Fruit fly (Drosophila melanogaster) whole organism, pupa: Measurements from ENCODE around the gene mst.
A peak's percentile ranks its signal among the peaks of the same experiment; 100 is the strongest.

Experiments
- CG10348 ChIP-seq: fragments of 200-800 bp; sonication (Bioruptor generic); IDR thresholded peaks from 2 replicates; pipeline ENCODE4 v1.3.6; 2022; ENCODE audit warnings: missing biosample characterization, missing genetic modification characterization
- CG13204 ChIP-seq: fragments of 200-800 bp; sonication (Bioruptor generic); optimal IDR thresholded peaks from 2 replicates; lab custom pipeline; 2018; ENCODE audit warnings: missing biosample characterization, mild to moderate bottlenecking, missing genetic modification characterization, moderate library complexity
- CG14655 ChIP-seq: fragments of 200-800 bp; sonication (Bioruptor generic); optimal IDR thresholded peaks from 3 replicates; lab custom pipeline; 2017; ENCODE audit warnings: mild to moderate bottlenecking, missing biosample characterization, missing genetic modification reagents, missing genetic modification characterization
- CG15710 ChIP-seq: fragments of 200-800 bp; sonication (Bioruptor generic); optimal IDR thresholded peaks from 2 replicates; lab custom pipeline; 2018; ENCODE audit warnings: missing biosample characterization, mild to moderate bottlenecking, missing genetic modification characterization, moderate library complexity
- CG32121 ChIP-seq: fragments of 200-800 bp; sonication (Bioruptor generic); IDR thresholded peaks from 2 replicates; pipeline ENCODE4 v1.3.6; 2022; ENCODE audit warnings: missing biosample characterization, missing genetic modification characterization
- CG34367 ChIP-seq: fragments of 200-800 bp; sonication (Bioruptor generic); optimal IDR thresholded peaks from 2 replicates; lab custom pipeline; 2018; ENCODE audit warnings: missing biosample characterization, mild to moderate bottlenecking, missing genetic modification characterization
- CG4496 ChIP-seq: fragments of 200-800 bp; sonication (Bioruptor generic); IDR thresholded peaks from 3 replicates; pipeline ENCODE4 v1.3.6; 2022; ENCODE audit warnings: missing biosample characterization, missing genetic modification characterization
- CG8159 ChIP-seq: fragments of 200-800 bp; sonication (Bioruptor generic); optimal IDR thresholded peaks from 3 replicates; lab custom pipeline; 2018; ENCODE audit warnings: missing biosample characterization, mild to moderate bottlenecking, missing genetic modification characterization, moderate library complexity
- CG8301 ChIP-seq: fragments of 200-800 bp; sonication (Bioruptor generic); optimal IDR thresholded peaks from 2 replicates; lab custom pipeline; 2018; ENCODE audit warnings: missing biosample characterization, mild to moderate bottlenecking, missing genetic modification characterization
- EcR ChIP-seq: fragments of 200-800 bp; sonication (Bioruptor generic); optimal IDR thresholded peaks from 3 replicates; lab custom pipeline; 2019; ENCODE audit warnings: missing biosample characterization, missing genetic modification characterization, mild to moderate bottlenecking, moderate library complexity, missing genetic modification reagents
- Ets98B ChIP-seq: fragments of 200-800 bp; sonication (Bioruptor generic); IDR thresholded peaks from 2 replicates; pipeline ENCODE4 v1.3.6; 2022; ENCODE audit warnings: missing biosample characterization, missing genetic modification characterization
- Pif1A ChIP-seq: fragments of 200-800 bp; sonication (Bioruptor generic); optimal IDR thresholded peaks from 3 replicates; lab custom pipeline; 2016; ENCODE audit warnings: missing biosample characterization, missing genetic modification characterization
- Snoo ChIP-seq: fragments of 200-800 bp; sonication (Bioruptor generic); optimal IDR thresholded peaks from 3 replicates; lab custom pipeline; 2017; ENCODE audit warnings: missing biosample characterization, mild to moderate bottlenecking, missing genetic modification characterization, inconsistent platforms
- fd96Ca ChIP-seq: fragments of 200-800 bp; sonication (Bioruptor generic); IDR thresholded peaks from 3 replicates; pipeline ENCODE4 v1.3.6; 2022; ENCODE audit warnings: missing biosample characterization, missing genetic modification characterization
- gl ChIP-seq: fragments of 200-800 bp; sonication (Bioruptor generic); optimal IDR thresholded peaks from 2 replicates; lab custom pipeline; 2018; ENCODE audit warnings: missing biosample characterization, mild to moderate bottlenecking, missing genetic modification characterization
- rn ChIP-seq: fragments of 200-800 bp; sonication (Bioruptor generic); IDR thresholded peaks from 2 replicates; pipeline ENCODE4 v1.3.6; 2022; ENCODE audit warnings: missing biosample characterization, missing genetic modification characterization

The mst gene

dm6 chrX:21378344-21378882 is 10.4 kb upstream of the mst start:
- TF ChIP-seq EcR (GFP tag; lab: Kevin White, UChicago), result peak; percentile 87
- TF ChIP-seq CG8159 (tag; lab: Kevin White, UChicago), result no peak
- TF ChIP-seq Snoo (tag; lab: Kevin White, UChicago), result no peak
- TF ChIP-seq fd96Ca (GFP tag; lab: Robert Waterston, UW), result no peak
- no peak for TF ChIP-seq CG4496 (GFP tag; lab: Robert Waterston, UW)
- TF ChIP-seq CG32121, result no peak
- TF ChIP-seq Ets98B (GFP tag; lab: Robert Waterston, UW), result no peak
- no peak for TF ChIP-seq CG8301 (tag; lab: Kevin White, UChicago)
- no peak for TF ChIP-seq CG15710

DNA sequence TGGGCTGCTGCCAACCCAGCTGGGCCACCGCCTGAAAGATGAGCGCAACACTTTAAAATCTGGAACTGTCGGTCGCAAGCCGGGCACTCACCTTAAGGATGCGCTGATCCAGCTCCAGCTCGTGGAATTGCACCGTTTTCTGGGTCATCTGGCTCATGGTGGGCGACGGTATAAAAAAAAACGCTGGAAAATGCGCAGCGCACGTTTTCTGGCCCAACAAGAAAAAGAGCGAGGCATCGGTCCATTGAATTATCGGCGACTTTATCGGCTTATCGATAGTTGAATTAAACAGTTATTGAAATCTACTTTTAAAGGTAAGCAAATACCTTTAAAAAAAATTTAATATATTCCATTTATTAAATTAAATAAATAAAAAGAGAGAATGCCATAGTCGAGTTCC is 1.1 kb upstream of the mst start, which contains the start of gene Ddx56:
TSS of gene Ddx56 (minus strand) at position 252 of the 400 bp plus-strand sequence.
- no peak for TF ChIP-seq CG10348 (GFP tag; lab: Robert Waterston, UW)

- TF ChIP-seq Snoo (tag; lab: Kevin White, UChicago) (no peak), Ets98B (GFP tag; lab: Robert Waterston, UW) (no peak), CG34367 (tag; lab: Kevin White, UChicago) (no peak), CG10348 (GFP tag; lab: Robert Waterston, UW) (no peak), CG13204 (GFP tag; lab: Kevin White, UChicago) (no peak), gl (tag; lab: Kevin White, UChicago) (no peak)
Observed at dm6 chrX:21396860-21397459, 8.2 kb downstream of the mst start, which contains the start of gene lcs. Gene lcs (minus strand): TSS chrX:21397316.

DNA sequence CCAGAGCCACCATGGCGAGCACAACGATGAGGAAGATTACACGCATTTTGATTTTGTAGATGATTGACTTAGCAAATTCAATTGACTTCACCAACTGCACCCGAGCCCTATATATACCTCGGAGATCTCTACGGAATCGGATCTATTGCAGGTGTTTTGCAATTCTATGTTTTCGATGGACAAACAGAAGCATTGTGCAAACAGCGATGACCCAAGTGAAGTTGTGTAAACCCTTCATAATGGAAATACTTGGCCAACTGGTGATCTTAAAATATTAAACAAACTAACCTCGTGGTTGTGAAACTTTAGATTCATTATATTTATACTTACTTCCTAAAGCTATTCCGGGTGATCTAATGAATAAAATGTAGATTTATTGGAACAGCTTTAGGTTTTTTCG is 13.9 kb downstream of the mst start, which contains the start of gene whe:
TSS of gene whe (minus strand) at position 101 of the 400 bp plus-strand sequence.
- TF ChIP-seq CG14655 (GFP tag; lab: Kevin White, UChicago), result no peak
- TF ChIP-seq Pif1A (GFP tag; lab: Kevin White, UChicago), result no peak
- no peak for TF ChIP-seq fd96Ca (GFP tag; lab: Robert Waterston, UW)
- TF ChIP-seq EcR (GFP tag; lab: Kevin White, UChicago), result no peak
- TF ChIP-seq CG10348 (GFP tag; lab: Robert Waterston, UW), result no peak
- no peak for TF ChIP-seq CG8159 (tag; lab: Kevin White, UChicago)
- TF ChIP-seq rn (GFP tag; lab: Robert Waterston, UW), result no peak
- no peak for TF ChIP-seq Snoo (tag; lab: Kevin White, UChicago)
- no peak for TF ChIP-seq CG13204 (GFP tag; lab: Kevin White, UChicago)
- no peak for TF ChIP-seq gl (tag; lab: Kevin White, UChicago)
- no peak for TF ChIP-seq CG34367 (tag; lab: Kevin White, UChicago)

DNA sequence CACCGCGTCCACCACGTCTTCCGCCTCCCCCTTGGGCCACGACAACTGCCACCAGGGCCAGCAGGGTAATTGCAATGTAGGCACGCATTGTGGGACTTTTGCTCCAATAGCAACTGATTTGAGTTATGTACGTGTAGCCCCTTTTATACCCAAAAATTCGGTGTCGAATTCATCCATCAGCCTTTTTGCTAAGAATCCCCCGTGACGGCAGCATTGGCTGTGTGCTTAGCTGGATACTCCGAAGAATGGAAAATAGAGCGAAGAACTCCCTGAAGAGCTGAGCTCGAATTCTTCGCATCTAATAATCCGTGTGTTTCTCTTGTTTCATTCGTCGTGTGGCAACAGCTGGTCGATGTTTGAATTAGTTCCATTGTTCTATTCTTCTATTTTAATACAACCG is 40.4 kb downstream of the mst start, which contains the start of gene CG10918:
TSS of gene CG10918 (minus strand) at position 101 of the 400 bp plus-strand sequence.
- TF ChIP-seq CG8159 (tag; lab: Kevin White, UChicago) (no peak), CG4496 (GFP tag; lab: Robert Waterston, UW) (no peak), CG34367 (tag; lab: Kevin White, UChicago) (no peak), rn (GFP tag; lab: Robert Waterston, UW) (no peak), CG14655 (GFP tag; lab: Kevin White, UChicago) (no peak), Snoo (tag; lab: Kevin White, UChicago) (no peak), CG10348 (GFP tag; lab: Robert Waterston, UW) (no peak)
- TF ChIP-seq, all 21 proteins: peak for 0

dm6 chrX:21440687-21441086 is 51.9 kb downstream of the mst start:
- TF ChIP-seq CG32121, result no peak
